Fruit fly (Drosophila melanogaster): ENCODE results near the gene Tusp.

The Tusp gene

DNA sequence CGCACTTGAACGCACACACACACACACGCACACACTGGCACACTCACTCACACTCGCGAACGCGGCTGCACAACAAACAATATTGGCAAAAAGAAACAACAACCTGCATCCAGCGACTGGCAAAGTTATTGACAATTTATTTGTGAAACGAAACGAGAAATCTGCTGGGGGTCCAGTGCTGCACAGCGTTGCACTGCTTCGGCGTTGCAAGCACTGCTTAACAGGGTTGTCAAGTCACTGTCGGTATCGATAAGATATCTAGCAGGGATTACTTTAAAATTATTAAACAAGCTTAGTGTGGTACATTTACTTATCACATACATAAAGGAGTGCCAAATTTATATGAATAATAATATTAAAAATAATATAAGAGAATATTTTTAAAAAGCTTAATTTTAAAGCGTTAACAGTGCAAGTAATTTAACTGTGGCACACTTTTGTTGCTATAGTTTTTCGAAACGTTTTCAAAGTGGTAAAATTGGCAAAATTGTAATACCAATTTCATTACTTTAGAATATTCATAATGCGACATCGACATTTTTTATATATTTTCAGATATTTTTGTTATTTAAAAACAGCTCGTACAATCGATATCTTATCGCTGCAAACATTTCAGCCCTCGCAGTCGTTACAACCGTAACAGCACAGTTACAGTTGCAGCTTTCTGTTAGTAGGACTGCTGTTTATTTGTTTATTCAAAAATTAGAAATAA is at the start of gene Tusp, which contains the start of gene dsd:
TSS of gene Tusp (plus strand) at position 662 of the 712 bp plus-strand sequence.
TSS of gene dsd (minus strand) at position 179 of the 712 bp plus-strand sequence.
- TF ChIP-seq CG15710 (tag; optimal IDR thresholded peaks at IDR 0.05): peak; percentile 64
- peak; percentile 59 for TF ChIP-seq CG32121 (GFP tag; IDR thresholded peaks at IDR 0.05)
- no peak for TF ChIP-seq CG13204 (GFP tag; optimal IDR thresholded peaks at IDR 0.05)
- TF ChIP-seq CG8159 (tag; optimal IDR thresholded peaks at IDR 0.05): peak; percentile 52
- no peak for TF ChIP-seq D1 (tag; optimal IDR thresholded peaks at IDR 0.05)
- TF ChIP-seq Ets98B (GFP tag; IDR thresholded peaks at IDR 0.05): peak; percentile 62
- TF ChIP-seq CG8301 (tag; optimal IDR thresholded peaks at IDR 0.05): peak; percentile 32
- TF ChIP-seq CG12605 (GFP tag; IDR thresholded peaks at IDR 0.05): no peak
- TF ChIP-seq Snoo (tag; optimal IDR thresholded peaks at IDR 0.05): peak; percentile 50
- peak; percentile 37 for TF ChIP-seq CG17806 (tag; optimal IDR thresholded peaks at IDR 0.05)
- TF ChIP-seq Pif1B (GFP tag; optimal IDR thresholded peaks at IDR 0.05): peak; percentile 47
- 0 out of 2 replicates have a peak, but pooled peaks have one; percentile 12 for TF ChIP-seq CG10348 (GFP tag; IDR thresholded peaks at IDR 0.05)
- peak; percentile 3 for TF ChIP-seq CG9948 (tag; optimal IDR thresholded peaks at IDR 0.05)
- TF ChIP-seq gl (tag; optimal IDR thresholded peaks at IDR 0.05): no peak
- TF ChIP-seq CG14655 (GFP tag; optimal IDR thresholded peaks at IDR 0.05): peak; percentile 68
- TF ChIP-seq Pif1A (GFP tag; optimal IDR thresholded peaks at IDR 0.05): peak; percentile 44
- TF ChIP-seq CG34367 (tag; optimal IDR thresholded peaks at IDR 0.05): peak; percentile 30
- TF ChIP-seq rn (GFP tag; IDR thresholded peaks at IDR 0.05): peak; percentile 38; the same call in 1 of the 2 replicates
- TF ChIP-seq fd96Ca (GFP tag; IDR thresholded peaks at IDR 0.05): peak; percentile 56; the same call in 2 of the 3 replicates
- TF ChIP-seq EcR (GFP tag; optimal IDR thresholded peaks at IDR 0.05): no peak
- peak; percentile 81 for TF ChIP-seq CG4496 (GFP tag; IDR thresholded peaks at IDR 0.05)

DNA sequence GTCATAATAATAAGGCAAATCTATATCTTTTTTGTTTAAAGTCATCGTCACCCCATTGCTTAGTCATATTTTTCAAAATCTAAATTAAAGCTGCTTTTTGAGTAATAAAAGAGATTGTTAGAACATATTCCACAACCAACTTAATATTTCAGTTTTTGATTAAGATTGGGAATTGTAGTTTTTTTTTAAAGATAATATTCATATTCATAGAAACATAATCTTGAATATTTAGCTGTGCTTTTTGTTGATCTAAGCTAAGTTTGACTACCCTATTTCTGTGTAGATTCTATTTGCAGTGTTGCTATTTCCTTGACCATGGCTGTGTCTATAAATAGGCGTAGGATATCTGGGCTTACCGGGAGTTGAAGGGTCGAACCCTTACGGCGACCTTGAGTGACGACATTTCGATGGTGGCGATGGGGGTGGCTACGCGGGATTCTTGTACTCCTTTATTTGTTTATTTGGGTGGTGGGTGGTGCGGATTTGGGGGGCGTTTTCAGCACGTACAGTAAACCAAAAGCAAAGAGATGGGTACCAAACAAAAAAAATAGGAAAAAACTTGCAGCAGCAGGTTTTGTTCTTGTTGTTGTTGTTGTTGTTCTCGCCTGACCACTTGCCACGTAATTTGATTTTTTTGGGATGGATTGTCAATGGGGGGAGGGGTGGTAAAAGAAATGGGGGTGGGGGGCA is 49.6 kb upstream of the Tusp start:
- TF ChIP-seq CG9948 (tag; optimal IDR thresholded peaks at IDR 0.05): peak; percentile 26
- peak; percentile 6 for TF ChIP-seq CG17806 (tag; optimal IDR thresholded peaks at IDR 0.05)
- TF ChIP-seq Pif1A (GFP tag; optimal IDR thresholded peaks at IDR 0.05): no peak

DNA sequence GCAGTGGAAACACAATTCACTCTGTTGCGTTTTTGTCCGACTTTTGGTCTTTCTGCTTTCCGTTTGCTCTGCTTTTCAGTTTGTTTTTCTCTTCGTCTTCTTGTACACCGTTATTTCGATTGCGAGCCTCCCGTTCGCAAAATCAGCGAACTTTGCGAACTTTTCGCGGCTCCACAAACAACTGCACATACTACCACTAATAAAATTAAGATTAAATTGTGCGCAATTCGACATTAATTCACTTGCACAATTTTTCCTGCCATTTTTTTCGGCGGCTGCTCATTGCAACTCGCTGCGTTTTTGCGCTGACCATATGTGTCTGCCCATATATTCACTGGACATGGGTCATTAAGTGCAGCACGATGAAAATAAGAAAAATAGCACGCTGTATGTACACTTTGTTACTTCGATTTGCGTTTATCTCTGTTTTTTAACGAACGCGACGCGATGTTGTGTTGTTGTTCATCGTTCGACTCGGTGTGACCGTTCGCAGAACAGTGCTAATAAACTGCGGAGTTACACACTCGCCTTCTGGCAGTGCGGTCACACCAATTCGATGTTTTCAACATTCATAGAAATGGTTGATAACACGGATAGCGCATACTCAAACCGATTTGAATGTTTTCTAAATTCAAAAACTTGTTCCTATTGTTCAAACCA is 48.9 kb upstream of the Tusp start, which contains the start of gene Klp98A:
TSS of gene Klp98A (minus strand) at position 486 of the 660 bp plus-strand sequence.
- 0 out of 2 replicates have a peak, but pooled peaks have one; percentile 15 for TF ChIP-seq CG12605 (GFP tag; IDR thresholded peaks at IDR 0.05)
- TF ChIP-seq Snoo (tag; optimal IDR thresholded peaks at IDR 0.05): peak; percentile 11
- TF ChIP-seq gl (tag; optimal IDR thresholded peaks at IDR 0.05): no peak
- TF ChIP-seq CG4496 (GFP tag; IDR thresholded peaks at IDR 0.05): peak; percentile 34; the same call in 1 of the 3 replicates

DNA sequence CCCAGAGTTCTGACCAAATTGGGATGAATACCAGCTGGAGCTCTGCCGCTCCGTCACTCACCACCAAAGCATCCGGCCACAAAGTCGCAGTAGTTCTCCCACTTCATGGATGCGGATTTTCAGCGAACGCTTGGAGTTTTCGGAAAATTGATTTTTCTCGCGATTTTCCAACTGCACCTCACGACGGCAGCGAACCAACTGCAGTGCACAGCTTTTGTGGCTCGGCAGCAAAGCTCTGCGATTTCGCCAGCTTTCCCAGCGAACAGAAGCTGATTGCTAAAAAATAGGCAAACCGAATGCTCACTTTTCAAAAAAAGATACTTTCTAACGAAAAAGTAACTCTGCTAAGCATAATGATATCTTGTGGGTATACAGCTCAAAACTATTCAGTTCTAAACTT is 46.6 kb upstream of the Tusp start, which contains the start of gene CG5646:
TSS of gene CG5646 (minus strand) at position 206 of the 400 bp plus-strand sequence.
- TF ChIP-seq Ets98B (GFP tag; IDR thresholded peaks at IDR 0.05) (peak; percentile 66; the same call in 1 of the 2 replicates), fd96Ca (GFP tag; IDR thresholded peaks at IDR 0.05) (peak; percentile 67; the same call in 2 of the 3 replicates), CG4496 (GFP tag; IDR thresholded peaks at IDR 0.05) (peak; percentile 67; the same call in 2 of the 3 replicates), Pif1B (GFP tag; optimal IDR thresholded peaks at IDR 0.05) (no peak), CG32121 (GFP tag; IDR thresholded peaks at IDR 0.05) (peak; percentile 76), CG8159 (tag; optimal IDR thresholded peaks at IDR 0.05) (no peak), CG12605 (GFP tag; IDR thresholded peaks at IDR 0.05) (0 out of 2 replicates have a peak, but pooled peaks have one; percentile 33)

- no peak for TF ChIP-seq gl (tag; optimal IDR thresholded peaks at IDR 0.05)
- no peak for TF ChIP-seq Pif1B (GFP tag; optimal IDR thresholded peaks at IDR 0.05)
- TF ChIP-seq CG8301 (tag; optimal IDR thresholded peaks at IDR 0.05): no peak
Measured at dm6 chr3R:27568545-27568944, 39.1 kb upstream of the Tusp start.

DNA sequence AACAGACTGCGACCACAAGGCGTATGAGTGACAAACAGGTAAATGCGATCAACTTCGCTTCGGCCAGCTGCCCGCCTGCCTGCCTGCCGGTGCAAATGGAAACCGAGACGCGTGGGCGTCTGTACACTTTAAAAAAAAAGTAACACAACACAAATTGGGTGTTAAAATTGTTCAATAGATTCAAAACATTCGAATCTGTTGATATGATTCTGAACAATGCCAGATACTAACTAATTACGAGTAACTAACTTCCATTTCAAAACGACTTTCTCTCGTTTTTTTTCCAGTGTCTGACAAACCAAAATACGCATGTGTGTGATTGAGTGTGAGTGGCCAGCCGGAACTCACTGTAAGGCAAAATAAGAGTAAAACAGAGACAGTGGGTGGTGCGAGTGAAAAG is 38.0 kb upstream of the Tusp start:
- TF ChIP-seq fd96Ca (GFP tag; IDR thresholded peaks at IDR 0.05): peak; percentile 97
- TF ChIP-seq CG12605 (GFP tag; IDR thresholded peaks at IDR 0.05): peak; percentile 88
- TF ChIP-seq rn (GFP tag; IDR thresholded peaks at IDR 0.05): peak; percentile 93
- peak; percentile 16 for TF ChIP-seq EcR (GFP tag; optimal IDR thresholded peaks at IDR 0.05)
- TF ChIP-seq CG4496 (GFP tag; IDR thresholded peaks at IDR 0.05): peak; percentile 96
- no peak for TF ChIP-seq CG34367 (tag; optimal IDR thresholded peaks at IDR 0.05)
- TF ChIP-seq CG17806 (tag; optimal IDR thresholded peaks at IDR 0.05): peak; percentile 75
- TF ChIP-seq CG32121 (GFP tag; IDR thresholded peaks at IDR 0.05): peak; percentile 97
- peak; percentile 82 for TF ChIP-seq CG8159 (tag; optimal IDR thresholded peaks at IDR 0.05)
- TF ChIP-seq gl (tag; optimal IDR thresholded peaks at IDR 0.05): peak; percentile 57
- TF ChIP-seq CG15710 (tag; optimal IDR thresholded peaks at IDR 0.05): peak; percentile 70
- peak; percentile 89 for TF ChIP-seq CG10348 (GFP tag; IDR thresholded peaks at IDR 0.05)
- TF ChIP-seq CG9948 (tag; optimal IDR thresholded peaks at IDR 0.05): peak; percentile 68
- peak; percentile 95 for TF ChIP-seq Pif1A (GFP tag; optimal IDR thresholded peaks at IDR 0.05)
- peak; percentile 90 for TF ChIP-seq Pif1B (GFP tag; optimal IDR thresholded peaks at IDR 0.05)
- TF ChIP-seq Snoo (tag; optimal IDR thresholded peaks at IDR 0.05): peak; percentile 88
- TF ChIP-seq Ets98B (GFP tag; IDR thresholded peaks at IDR 0.05): peak; percentile 97
- TF ChIP-seq D1 (tag; optimal IDR thresholded peaks at IDR 0.05): no peak
- TF ChIP-seq CG8301 (tag; optimal IDR thresholded peaks at IDR 0.05): peak; percentile 94
- no peak for TF ChIP-seq CG13204 (GFP tag; optimal IDR thresholded peaks at IDR 0.05)
- no peak for TF ChIP-seq CG14655 (GFP tag; optimal IDR thresholded peaks at IDR 0.05)
